Fruit fly (Drosophila melanogaster) whole organism, embryonic: ENCODE measurements around the gene CG43850.

Source experiments
- Aef1 ChIP-seq: fragments of 200-800 bp; sonication (Bioruptor generic); IDR thresholded peaks from 3 replicates; pipeline ENCODE4 v1.3.6; 2022; ENCODE audit warnings: missing biosample characterization, missing genetic modification characterization
- Asciz ChIP-seq: fragments of 200-800 bp; sonication (Bioruptor generic); optimal IDR thresholded peaks from 2 replicates; lab custom pipeline; 2017; ENCODE audit warnings: missing biosample characterization, mild to moderate bottlenecking, missing genetic modification characterization, missing genetic modification reagents
- B-H2 ChIP-seq: fragments of 200-800 bp; sonication (Bioruptor generic); optimal IDR thresholded peaks from 2 replicates; lab custom pipeline; 2018; ENCODE audit warnings: missing biosample characterization, mild to moderate bottlenecking, missing genetic modification characterization
- Bdp1 ChIP-seq: fragments of 200-800 bp; sonication (Bioruptor generic); optimal IDR thresholded peaks from 3 replicates; lab custom pipeline; 2016; ENCODE audit warnings: missing biosample characterization, missing genetic modification characterization
- CG10654 ChIP-seq: fragments of 200-800 bp; sonication (Bioruptor generic); optimal IDR thresholded peaks from 2 replicates; lab custom pipeline; 2016; ENCODE audit warnings: missing biosample characterization, missing genetic modification characterization
- CG10959 ChIP-seq: fragments of 200-800 bp; sonication (Bioruptor generic); IDR thresholded peaks from 2 replicates; pipeline ENCODE4 v1.3.6; 2022; ENCODE audit warnings: missing biosample characterization, missing genetic modification characterization
- CG13296 ChIP-seq: fragments of 200-800 bp; sonication (Bioruptor generic); optimal IDR thresholded peaks from 3 replicates; lab custom pipeline; 2018; ENCODE audit warnings: missing biosample characterization, mild to moderate bottlenecking, missing genetic modification characterization
- CG14050 ChIP-seq: fragments of 200-800 bp; sonication (Bioruptor generic); IDR thresholded peaks from 3 replicates; pipeline ENCODE4 v1.3.6; 2022; ENCODE audit warnings: missing biosample characterization, missing genetic modification characterization
- CG16779 ChIP-seq: fragments of 200-800 bp; sonication (Bioruptor generic); IDR thresholded peaks from 2 replicates; pipeline ENCODE4 v1.3.6; 2022; ENCODE audit warnings: missing biosample characterization, missing genetic modification characterization
- CG16813 ChIP-seq: fragments of 200-800 bp; sonication (Bioruptor generic); IDR thresholded peaks from 3 replicates; pipeline ENCODE4 v1.3.6; 2022; ENCODE audit warnings: missing biosample characterization, missing genetic modification characterization; ENCODE audit not compliant: partially characterized antibody
- CG2202 ChIP-seq: fragments of 200-800 bp; sonication (Bioruptor generic); optimal IDR thresholded peaks from 2 replicates; lab custom pipeline; 2018; ENCODE audit warnings: missing biosample characterization, mild to moderate bottlenecking, missing genetic modification characterization
- CG30020 ChIP-seq: fragments of 200-800 bp; optimal IDR thresholded peaks from 2 replicates; lab custom pipeline; 2019; ENCODE audit warnings: missing biosample characterization, mild to moderate bottlenecking, missing genetic modification characterization, moderate library complexity
- CG3163 ChIP-seq: fragments of 200-800 bp; sonication (Bioruptor generic); optimal IDR thresholded peaks from 3 replicates; lab custom pipeline; 2016; ENCODE audit warnings: missing biosample characterization, missing genetic modification characterization
- CG4707 ChIP-seq: fragments of 200-800 bp; sonication (Bioruptor generic); optimal IDR thresholded peaks from 2 replicates; lab custom pipeline; 2018; ENCODE audit warnings: missing biosample characterization, mild to moderate bottlenecking, missing genetic modification characterization, moderate library complexity
- CG4820 ChIP-seq: fragments of 200-800 bp; sonication (Bioruptor generic); optimal IDR thresholded peaks from 3 replicates; lab custom pipeline; 2016; ENCODE audit warnings: missing biosample characterization, missing genetic modification characterization
- CG6272 ChIP-seq: fragments of 200-800 bp; sonication (Bioruptor generic); IDR thresholded peaks from 2 replicates; pipeline ENCODE4 v1.3.6; 2022; ENCODE audit warnings: missing biosample characterization, missing genetic modification characterization
- CG6689 ChIP-seq: fragments of 200-800 bp; sonication (Bioruptor generic); IDR thresholded peaks from 2 replicates; pipeline ENCODE4 v1.3.6; 2022; ENCODE audit warnings: missing biosample characterization, missing genetic modification characterization
- CG6854 ChIP-seq: fragments of 200-800 bp; sonication (Bioruptor generic); optimal IDR thresholded peaks from 3 replicates; lab custom pipeline; 2017; ENCODE audit warnings: missing biosample characterization, mild to moderate bottlenecking, missing genetic modification characterization
- CG8089 ChIP-seq: fragments of 200-800 bp; sonication (Bioruptor generic); optimal IDR thresholded peaks from 3 replicates; lab custom pipeline; 2016; ENCODE audit warnings: missing biosample characterization, missing genetic modification characterization
- Dref ChIP-seq: fragments of 200-800 bp; sonication (Bioruptor generic); IDR thresholded peaks from 2 replicates; pipeline ENCODE4 v1.3.6; 2022; ENCODE audit warnings: missing biosample characterization, missing genetic modification characterization
- Drgx ChIP-seq: fragments of 200-800 bp; sonication (Bioruptor generic); IDR thresholded peaks from 2 replicates; pipeline ENCODE4 v1.3.6; 2022; ENCODE audit warnings: missing biosample characterization, missing genetic modification characterization
- Gug ChIP-seq: fragments of 200-800 bp; sonication (Bioruptor generic); IDR thresholded peaks from 4 replicates; pipeline ENCODE4 v1.3.6; 2022; ENCODE audit warnings: missing biosample characterization, missing genetic modification characterization
- Hey ChIP-seq: fragments of 200-800 bp; sonication (Bioruptor generic); optimal IDR thresholded peaks from 3 replicates; lab custom pipeline; 2018; ENCODE audit warnings: missing biosample characterization, mild to moderate bottlenecking, missing genetic modification characterization
- HmgZ ChIP-seq: fragments of 200-800 bp; sonication (Bioruptor generic); optimal IDR thresholded peaks from 2 replicates; lab custom pipeline; 2018; ENCODE audit warnings: missing biosample characterization, mild to moderate bottlenecking, missing genetic modification characterization
- Hsf ChIP-seq: fragments of 200-800 bp; sonication (Bioruptor generic); optimal IDR thresholded peaks from 3 replicates; lab custom pipeline; 2016; ENCODE audit warnings: missing biosample characterization, missing genetic modification characterization
- Lhr ChIP-seq: fragments of 200-800 bp; sonication (Bioruptor generic); optimal IDR thresholded peaks from 3 replicates; lab custom pipeline; 2017; ENCODE audit warnings: mild to moderate bottlenecking, missing biosample characterization, missing genetic modification reagents, missing genetic modification characterization
- Nf-YB ChIP-seq: fragments of 200-800 bp; sonication (Bioruptor generic); optimal IDR thresholded peaks from 3 replicates; lab custom pipeline; 2019; ENCODE audit warnings: missing biosample characterization, mild to moderate bottlenecking, missing genetic modification characterization, moderate library complexity
- Stat92E ChIP-seq, 3 experiments: fragments of >200 bp in 2 of 3; fragments of 200-800 bp in 1 of 3; sonication (Bioruptor generic) in 1 of 3; optimal IDR thresholded peaks; 2 replicates each; lab custom pipeline; 2017 to 2019; ENCODE audit warnings: missing biosample characterization in 3 of 3, missing genetic modification characterization in 3 of 3, mild to moderate bottlenecking in 1 of 3, moderate library complexity in 1 of 3
- Tbp ChIP-seq: fragments of >200 bp; optimal IDR thresholded peaks from 2 replicates; lab custom pipeline; 2018; ENCODE audit warnings: missing biosample characterization, missing genetic modification characterization
- ato ChIP-seq: fragments of 200-800 bp; sonication (Bioruptor generic); IDR thresholded peaks from 2 replicates; pipeline ENCODE4 v1.3.6; 2022; ENCODE audit warnings: missing biosample characterization, missing genetic modification characterization; ENCODE audit not compliant: partially characterized antibody
- bcd ChIP-seq: fragments of 200-800 bp; sonication (Bioruptor generic); optimal IDR thresholded peaks from 2 replicates; lab custom pipeline; 2017; ENCODE audit warnings: missing biosample characterization, mild to moderate bottlenecking, missing genetic modification characterization
- bsh ChIP-seq, 2 experiments: fragments of 200-800 bp; sonication (Bioruptor generic); optimal IDR thresholded peaks; 2 replicates each; lab custom pipeline; 2017 to 2018; ENCODE audit warnings: mild to moderate bottlenecking in 2 of 2, missing biosample characterization in 2 of 2, missing genetic modification characterization in 2 of 2, moderate library complexity in 1 of 2
- crol ChIP-seq: fragments of 200-800 bp; sonication (Bioruptor generic); IDR thresholded peaks from 2 replicates; pipeline ENCODE4 v1.3.6; 2022; ENCODE audit warnings: missing biosample characterization, missing genetic modification characterization
- dan ChIP-seq: fragments of 200-800 bp; sonication (Bioruptor generic); IDR thresholded peaks from 2 replicates; pipeline ENCODE4 v1.3.6; 2022; ENCODE audit warnings: missing biosample characterization, missing genetic modification characterization
- dati ChIP-seq: fragments of 200-800 bp; sonication (Bioruptor generic); IDR thresholded peaks from 2 replicates; pipeline ENCODE4 v1.3.6; 2022; ENCODE audit warnings: missing biosample characterization, missing genetic modification characterization
- eyg ChIP-seq: fragments of 200-800 bp; sonication (Bioruptor generic); optimal IDR thresholded peaks from 3 replicates; lab custom pipeline; 2016; ENCODE audit warnings: missing biosample characterization, missing genetic modification characterization
- fd3F ChIP-seq: fragments of 200-800 bp; sonication (Bioruptor generic); optimal IDR thresholded peaks from 2 replicates; lab custom pipeline; 2018; ENCODE audit warnings: missing biosample characterization, mild to moderate bottlenecking, missing genetic modification characterization, moderate library complexity
- fd96Cb ChIP-seq: fragments of 200-800 bp; sonication (Bioruptor generic); optimal IDR thresholded peaks from 2 replicates; lab custom pipeline; 2018; ENCODE audit warnings: missing biosample characterization, mild to moderate bottlenecking, missing genetic modification characterization, moderate library complexity
- h ChIP-seq: fragments of >200 bp; optimal IDR thresholded peaks from 2 replicates; lab custom pipeline; 2017
- ind ChIP-seq: fragments of 200-800 bp; sonication (Bioruptor generic); optimal IDR thresholded peaks from 3 replicates; lab custom pipeline; 2016; ENCODE audit warnings: missing biosample characterization, missing genetic modification characterization
- mld ChIP-seq: fragments of 200-800 bp; sonication (Bioruptor generic); IDR thresholded peaks from 3 replicates; pipeline ENCODE4 v1.3.6; 2022; ENCODE audit warnings: missing biosample characterization, missing genetic modification characterization; ENCODE audit not compliant: partially characterized antibody
- pan ChIP-seq, 4 experiments: fragments of >200 bp in 3 of 4; fragments of 200-800 bp in 1 of 4; sonication (Bioruptor generic) in 1 of 4; optimal IDR thresholded peaks in 3 of 4; IDR thresholded peaks in 1 of 4; 2 replicates each; pipeline versions ENCODE4 v1.3.6 to Lab custom; 2017 to 2022; ENCODE audit warnings: missing biosample characterization in 2 of 4, missing genetic modification characterization in 2 of 4, mixed read lengths in 1 of 4
- peb ChIP-seq: fragments of 200-800 bp; sonication (Bioruptor generic); IDR thresholded peaks from 2 replicates; pipeline ENCODE4 v1.3.6; 2022; ENCODE audit warnings: missing biosample characterization, missing genetic modification characterization
- prd ChIP-seq, 3 experiments: fragments of >200 bp in 2 of 3; fragments of 200-800 bp in 1 of 3; sonication (Bioruptor generic) in 1 of 3; optimal IDR thresholded peaks in 2 of 3; IDR thresholded peaks in 1 of 3; 2 replicates in 2 of 3; 3 replicates in 1 of 3; pipeline versions ENCODE4 v1.3.6 to Lab custom; 2017 to 2022; ENCODE audit warnings: missing biosample characterization in 1 of 3, missing genetic modification characterization in 1 of 3
- rib ChIP-seq: fragments of 200-800 bp; sonication (Bioruptor generic); IDR thresholded peaks from 2 replicates; pipeline ENCODE4 v1.3.6; 2022; ENCODE audit warnings: missing biosample characterization, missing genetic modification characterization
- ssp ChIP-seq: fragments of 200-800 bp; sonication (Bioruptor generic); IDR thresholded peaks from 2 replicates; pipeline ENCODE4 v1.3.6; 2022; ENCODE audit warnings: missing biosample characterization, missing genetic modification characterization
- sug ChIP-seq: fragments of 200-800 bp; optimal IDR thresholded peaks from 2 replicates; lab custom pipeline; 2019; ENCODE audit warnings: missing biosample characterization, mild to moderate bottlenecking, missing genetic modification characterization, moderate library complexity
- tap ChIP-seq: fragments of 200-800 bp; optimal IDR thresholded peaks from 3 replicates; lab custom pipeline; 2019; ENCODE audit warnings: missing biosample characterization, mild to moderate bottlenecking, missing genetic modification characterization, moderate library complexity
- ttk ChIP-seq: fragments of 200-800 bp; sonication (Bioruptor generic); IDR thresholded peaks from 2 replicates; pipeline ENCODE4 v2.1.2; 2022; ENCODE audit warnings: missing biosample characterization, missing genetic modification characterization
- wor ChIP-seq: fragments of 200-800 bp; sonication (Bioruptor generic); IDR thresholded peaks from 2 replicates; pipeline ENCODE4 v1.3.6; 2022; ENCODE audit warnings: missing biosample characterization, missing genetic modification characterization

Gene CG43850

dm6 chr2L:13368940-13369339, 46.3 kb upstream of the CG43850 start, which contains the start of gene CG31855 (continued):
- peak; percentile 94 for TF ChIP-seq B-H2
- TF ChIP-seq Aef1 = peak; percentile 89
- TF ChIP-seq CG10959 (GFP tag; lab: Robert Waterston, UW) = peak; percentile 76
- peak; percentile 77 for TF ChIP-seq Gug (GFP tag; lab: Robert Waterston, UW)
- peak; percentile 12 to 76 for TF ChIP-seq bsh (GFP tag; optimal IDR thresholded peaks at IDR 0.05; lab: Kevin White, UChicago)
- TF ChIP-seq Hsf (GFP tag; lab: Kevin White, UChicago) = peak; percentile 80
- TF ChIP-seq peb = peak; percentile 47; the same call in 1 of the 2 replicates
- TF ChIP-seq HmgZ (tag; lab: Kevin White, UChicago) = peak; percentile 85
- TF ChIP-seq fd3F (GFP tag; lab: Kevin White, UChicago) = peak; percentile 75
- TF ChIP-seq CG14050 = peak; percentile 67
- peak; percentile 91 for TF ChIP-seq CG4707 (GFP tag; lab: Kevin White, UChicago)
- peak; percentile 77 for TF ChIP-seq CG6272
- TF ChIP-seq CG4820 (GFP tag; lab: Kevin White, UChicago) = peak; percentile 59
- peak; percentile 51; the same call in 1 of the 2 replicates for TF ChIP-seq Drgx
- peak; percentile 50 for TF ChIP-seq ssp (GFP tag; lab: Robert Waterston, UW)
- TF ChIP-seq CG6854 (GFP tag; lab: Kevin White, UChicago) = peak; percentile 40
- peak; percentile 76 for TF ChIP-seq CG10654 (GFP tag; lab: Kevin White, UChicago)
- peak; percentile 81 for TF ChIP-seq sug (tag; lab: Kevin White, UChicago)
- no peak for TF ChIP-seq ato (GFP tag; lab: Robert Waterston, UW)
- peak; percentile 19 for TF ChIP-seq CG3163 (GFP tag; lab: Kevin White, UChicago)
- TF ChIP-seq CG30020 (tag; lab: Kevin White, UChicago) = peak; percentile 44
- no peak; the same call in 1 of the 2 replicates for TF ChIP-seq wor (GFP tag; lab: Robert Waterston, UW)
- peak; percentile 41 for TF ChIP-seq eyg (GFP tag; lab: Kevin White, UChicago)
- peak; percentile 43 for TF ChIP-seq CG8089
- TF ChIP-seq CG16813 = no peak
- no peak for TF ChIP-seq h
- TF ChIP-seq dati (GFP tag; lab: Robert Waterston, UW) = no peak
- no peak for TF ChIP-seq Stat92E (GFP tag; optimal IDR thresholded peaks at IDR 0.05; lab: Kevin White, UChicago)
- TF ChIP-seq ind (GFP tag; lab: Kevin White, UChicago) = peak; percentile 87
- TF ChIP-seq Tbp (GFP tag; lab: Kevin White, UChicago) = no peak
- TF ChIP-seq Nf-YB (GFP tag; lab: Kevin White, UChicago) = peak; percentile 38
- TF ChIP-seq CG2202 (tag; lab: Kevin White, UChicago) = peak; percentile 53
- TF ChIP-seq Dref (GFP tag; lab: Robert Waterston, UW) = 0 out of 2 replicates have a peak, but pooled peaks have one; percentile 25
- TF ChIP-seq fd96Cb (tag; lab: Kevin White, UChicago) = peak; percentile 61
- peak; percentile 69 for TF ChIP-seq ttk
- no peak for TF ChIP-seq dan (GFP tag; lab: Robert Waterston, UW)
- TF ChIP-seq Hey (tag; lab: Kevin White, UChicago) = peak; percentile 28
- TF ChIP-seq rib (GFP tag; lab: Robert Waterston, UW) = peak; percentile 80
- peak; percentile 71 for TF ChIP-seq Asciz
- TF ChIP-seq prd (optimal IDR thresholded peaks at IDR 0.05; lab: Kevin White, UChicago) = no peak
- TF ChIP-seq prd (GFP tag; IDR thresholded peaks at IDR 0.05; lab: Robert Waterston, UW) = peak; percentile 83
- no peak for TF ChIP-seq pan (optimal IDR thresholded peaks at IDR 0.05; lab: Kevin White, UChicago)
- peak in 1 of 2 experiments; percentile 88 for TF ChIP-seq pan (GFP tag; optimal IDR thresholded peaks at IDR 0.05 in 1 of 2, IDR thresholded peaks at IDR 0.05 in 1 of 2)
- peak; percentile 86 for TF ChIP-seq CG16779
- peak; percentile 88 for TF ChIP-seq Bdp1 (GFP tag; lab: Kevin White, UChicago)
- TF ChIP-seq tap = peak; percentile 66
- TF ChIP-seq CG13296 (GFP tag; lab: Kevin White, UChicago) = peak; percentile 89
- peak; percentile 12 for TF ChIP-seq Lhr
- peak; percentile 63 for TF ChIP-seq CG6689 (GFP tag; lab: Robert Waterston, UW)
- no peak for TF ChIP-seq mld (GFP tag; lab: Robert Waterston, UW)
- TF ChIP-seq bcd (GFP tag; lab: Kevin White, UChicago) = peak; percentile 75
- TF ChIP-seq crol = no peak
